Worm (Caenorhabditis elegans) whole organism, late embryonic: ENCODE measurements around the gene C05E7.3.

Experiments
- C38D4.7 ChIP-seq: fragments of 200-800 bp; sonication (Bioruptor generic); optimal IDR thresholded peaks from 2 replicates; lab custom pipeline; 2018; ENCODE audit warnings: mild to moderate bottlenecking, missing genetic modification characterization, moderate library complexity, missing compliant biosample characterization
- che-1 ChIP-seq: sonication (generic microtip); optimal IDR thresholded peaks from 2 replicates; lab custom pipeline; 2016; ENCODE audit warnings: mild to moderate bottlenecking, missing genetic modification characterization, missing compliant biosample characterization
- dve-1 ChIP-seq: sonication (generic microtip); optimal IDR thresholded peaks from 2 replicates; lab custom pipeline; 2017; ENCODE audit warnings: antibody characterized with exemption, mild to moderate bottlenecking, missing genetic modification characterization, missing compliant biosample characterization
- elt-4 ChIP-seq: sonication (generic microtip); optimal IDR thresholded peaks from 2 replicates; lab custom pipeline; 2016; ENCODE audit warnings: missing genetic modification characterization, missing compliant biosample characterization
- tbx-7 ChIP-seq: sonication (generic microtip); optimal IDR thresholded peaks from 2 replicates; lab custom pipeline; 2016; ENCODE audit warnings: missing genotype, missing genetic modification characterization, missing compliant biosample characterization

DNA sequence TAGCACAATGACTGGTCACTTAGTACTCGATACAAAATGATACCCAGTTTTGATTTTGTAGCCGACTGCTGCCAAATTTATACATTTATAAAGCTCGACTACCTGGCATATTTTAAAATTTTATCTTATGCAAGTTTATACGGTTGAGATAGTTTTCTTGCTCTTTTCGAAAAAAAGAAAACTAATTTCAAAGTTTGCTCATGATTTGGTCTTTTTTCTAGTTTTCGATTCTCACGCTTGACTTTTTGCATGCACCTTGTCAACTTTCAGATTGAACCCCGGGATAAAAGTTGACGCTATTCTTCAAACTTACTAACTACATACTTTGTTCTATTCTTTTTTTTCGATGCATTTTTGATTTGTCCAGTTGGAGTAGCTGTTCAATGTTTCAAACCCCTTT is 19.4 kb downstream of the C05E7.3 start:
- TF ChIP-seq dve-1 (tag; lab: Kevin White, UChicago) (no peak), tbx-7 (tag; lab: Kevin White, UChicago) (no peak), elt-4 (no peak), che-1 (tag; lab: Kevin White, UChicago) (no peak), C38D4.7 (no peak)
